Worm (Caenorhabditis elegans) whole organism, young adult: ENCODE results near the gene idpb-1.

Source experiments
- B0035.1 ChIP-seq: sonication (generic microtip); optimal IDR thresholded peaks from 2 replicates; lab custom pipeline; 2016; ENCODE audit warnings: missing genetic modification characterization, mild to moderate bottlenecking, missing compliant biosample characterization, missing genotype, missing genetic modification reagents
- B0261.1 ChIP-seq: sonication (generic microtip); optimal IDR thresholded peaks from 2 replicates; lab custom pipeline; 2016; ENCODE audit warnings: mild to moderate bottlenecking, missing genetic modification characterization, moderate library complexity, missing compliant biosample characterization
- F23B12.7 ChIP-seq: sonication (generic microtip); optimal IDR thresholded peaks from 2 replicates; lab custom pipeline; 2017; ENCODE audit warnings: missing genetic modification characterization, mild to moderate bottlenecking, missing compliant biosample characterization, antibody characterized with exemption, moderate library complexity; ENCODE audit not compliant: insufficient read depth
- F39B2.1 ChIP-seq: fragments of 200-800 bp; sonication (Bioruptor generic); IDR thresholded peaks from 2 replicates; pipeline ENCODE4 v1.3.6; 2022; ENCODE audit warnings: missing genetic modification reagents, missing genetic modification characterization, missing compliant biosample characterization
- F57C9.4 ChIP-seq: sonication (generic microtip); optimal IDR thresholded peaks from 2 replicates; lab custom pipeline; 2017; ENCODE audit warnings: mild to moderate bottlenecking, missing genetic modification characterization, missing compliant biosample characterization
- K11D2.4 ChIP-seq: fragments of 200-800 bp; sonication (Bioruptor generic); IDR thresholded peaks from 2 replicates; pipeline ENCODE4 v1.3.6; 2022; ENCODE audit warnings: missing genetic modification reagents, missing genetic modification characterization, missing compliant biosample characterization
- T07F8.4 ChIP-seq: sonication (generic microtip); optimal IDR thresholded peaks from 2 replicates; lab custom pipeline; 2016; ENCODE audit warnings: mild to moderate bottlenecking, missing genetic modification characterization, moderate library complexity, missing compliant biosample characterization
- T26A5.8 ChIP-seq: sonication (generic microtip); optimal IDR thresholded peaks from 2 replicates; lab custom pipeline; 2016; ENCODE audit warnings: missing genetic modification characterization, missing compliant biosample characterization
- Y53G8AR.9 ChIP-seq: fragments of 200-800 bp; sonication (Bioruptor generic); conservative IDR thresholded peaks from 2 replicates; pipeline ENCODE4 v1.3.6; 2022; ENCODE audit warnings: missing genetic modification reagents, missing genetic modification characterization, missing compliant biosample characterization
- Y56A3A.18 ChIP-seq: fragments of 200-800 bp; sonication (Bioruptor generic); IDR thresholded peaks from 2 replicates; pipeline ENCODE4 v1.3.6; 2022; ENCODE audit warnings: missing genetic modification reagents, missing genetic modification characterization, missing compliant biosample characterization
- ama-1 ChIP-seq, 3 experiments: fragments of 150-350 bp in 1 of 3; sonication (generic microtip) in 2 of 3; optimal IDR thresholded peaks; 2 replicates each; lab custom pipeline; 2014 to 2018; ENCODE audit warnings: missing biosample characterization in 2 of 3, missing genetic modification characterization in 2 of 3, missing genetic modification reagents in 2 of 3
- aptf-3 ChIP-seq: fragments of 200-800 bp; sonication (Bioruptor generic); IDR thresholded peaks from 2 replicates; pipeline ENCODE4 v1.3.6; 2022; ENCODE audit warnings: missing genetic modification characterization, missing compliant biosample characterization
- attf-3 ChIP-seq: fragments of 200-800 bp; sonication (Bioruptor generic); conservative IDR thresholded peaks from 2 replicates; pipeline ENCODE4 v1.3.6; 2022; ENCODE audit warnings: missing genetic modification reagents, missing genetic modification characterization, missing compliant biosample characterization
- cebp-2 ChIP-seq: fragments of 200-800 bp; sonication (Bioruptor generic); IDR thresholded peaks from 2 replicates; pipeline ENCODE4 v1.3.6; 2022; ENCODE audit warnings: missing genetic modification characterization, missing compliant biosample characterization
- ceh-79 ChIP-seq: sonication (generic microtip); optimal IDR thresholded peaks from 2 replicates; lab custom pipeline; 2017; ENCODE audit warnings: mild to moderate bottlenecking, missing genetic modification characterization, missing compliant biosample characterization
- ceh-91 ChIP-seq: fragments of 200-800 bp; sonication (Bioruptor generic); IDR thresholded peaks from 2 replicates; pipeline ENCODE4 v1.3.6; 2022; ENCODE audit warnings: missing genetic modification reagents, missing genetic modification characterization, missing compliant biosample characterization
- dox-1 ChIP-seq: fragments of 200-800 bp; sonication (Bioruptor generic); IDR thresholded peaks from 2 replicates; pipeline ENCODE4 v1.3.6; 2022; ENCODE audit warnings: missing genetic modification reagents, missing genetic modification characterization, missing compliant biosample characterization
- dpff-1 ChIP-seq: sonication (generic microtip); optimal IDR thresholded peaks from 2 replicates; lab custom pipeline; 2017; ENCODE audit warnings: mild to moderate bottlenecking, missing genetic modification characterization, missing compliant biosample characterization
- dpl-1 ChIP-seq: fragments of 150-350 bp; optimal IDR thresholded peaks from 2 replicates; lab custom pipeline; 2014; ENCODE audit warnings: missing biosample characterization, missing genetic modification reagents, missing genetic modification characterization
- efl-1 ChIP-seq: fragments of 150-350 bp; optimal IDR thresholded peaks from 2 replicates; lab custom pipeline; 2014; ENCODE audit warnings: missing biosample characterization, missing genetic modification reagents, missing genetic modification characterization
- egl-44 ChIP-seq: fragments of 200-800 bp; sonication (Bioruptor generic); IDR thresholded peaks from 2 replicates; pipeline ENCODE4 v1.3.6; 2022; ENCODE audit warnings: missing genetic modification reagents, missing genetic modification characterization, missing compliant biosample characterization
- hmg-1.2 ChIP-seq: fragments of 200-800 bp; sonication (Bioruptor generic); IDR thresholded peaks from 2 replicates; pipeline ENCODE4 v1.3.6; 2022; ENCODE audit warnings: missing genetic modification reagents, missing genetic modification characterization, missing compliant biosample characterization
- hmg-20 ChIP-seq: fragments of 200-800 bp; sonication (Bioruptor generic); IDR thresholded peaks from 2 replicates; pipeline ENCODE4 v1.3.6; 2022; ENCODE audit warnings: missing genetic modification reagents, missing genetic modification characterization, missing compliant biosample characterization
- hsf-1 ChIP-seq: fragments of 200-800 bp; sonication (Bioruptor generic); IDR thresholded peaks from 2 replicates; pipeline ENCODE4 v1.3.6; 2022; ENCODE audit warnings: missing genetic modification reagents, missing genetic modification characterization, missing compliant biosample characterization
- let-607 ChIP-seq, 2 experiments: fragments of 200-800 bp in 1 of 2; sonication (Bioruptor generic) in 1 of 2; sonication (generic microtip) in 1 of 2; optimal IDR thresholded peaks; 2 replicates each; lab custom pipeline; 2016 to 2018; ENCODE audit warnings: mild to moderate bottlenecking in 2 of 2, missing compliant biosample characterization in 2 of 2, missing genetic modification characterization in 2 of 2, moderate library complexity in 2 of 2, missing genotype in 1 of 2
- lin-40 ChIP-seq: sonication (generic microtip); optimal IDR thresholded peaks from 2 replicates; lab custom pipeline; 2016; ENCODE audit warnings: missing genetic modification characterization, mild to moderate bottlenecking, missing compliant biosample characterization, missing genotype, missing genetic modification reagents
- lin-54 ChIP-seq: fragments of 200-800 bp; sonication (Bioruptor generic); optimal IDR thresholded peaks from 2 replicates; lab custom pipeline; 2018; ENCODE audit warnings: mild to moderate bottlenecking, missing genetic modification characterization, missing compliant biosample characterization
- lsl-1 ChIP-seq: fragments of 200-800 bp; sonication (Bioruptor generic); optimal IDR thresholded peaks from 2 replicates; lab custom pipeline; 2018; ENCODE audit warnings: mild to moderate bottlenecking, missing genetic modification characterization, moderate library complexity, missing compliant biosample characterization
- madf-10 ChIP-seq: sonication (generic microtip); optimal IDR thresholded peaks from 2 replicates; lab custom pipeline; 2016; ENCODE audit warnings: mild to moderate bottlenecking, missing genetic modification characterization, missing compliant biosample characterization
- madf-3 ChIP-seq: fragments of 200-800 bp; sonication (Bioruptor generic); IDR thresholded peaks from 2 replicates; pipeline ENCODE4 v1.3.6; 2022; ENCODE audit warnings: missing genetic modification reagents, missing genetic modification characterization, missing compliant biosample characterization
- madf-6 ChIP-seq: fragments of 200-800 bp; sonication (Bioruptor generic); IDR thresholded peaks from 2 replicates; pipeline ENCODE4 v1.3.6; 2022; ENCODE audit warnings: missing genetic modification reagents, missing genetic modification characterization, missing compliant biosample characterization
- mcd-1 ChIP-seq: fragments of 200-800 bp; sonication (Bioruptor generic); IDR thresholded peaks from 2 replicates; pipeline ENCODE4 v1.3.6; 2022; ENCODE audit warnings: missing genetic modification reagents, missing genetic modification characterization, missing compliant biosample characterization
- mes-4 ChIP-seq: sonication (generic microtip); optimal IDR thresholded peaks from 2 replicates; lab custom pipeline; 2016; ENCODE audit warnings: missing genotype, missing genetic modification characterization, missing compliant biosample characterization
- mxl-1 ChIP-seq: sonication (generic microtip); optimal IDR thresholded peaks from 2 replicates; lab custom pipeline; 2016; ENCODE audit warnings: missing genetic modification characterization, missing compliant biosample characterization
- nfya-1 ChIP-seq: sonication (generic microtip); optimal IDR thresholded peaks from 2 replicates; lab custom pipeline; 2017; ENCODE audit warnings: antibody characterized with exemption, missing compliant biosample characterization, missing genetic modification characterization, borderline replicate concordance; ENCODE audit not compliant: insufficient read depth
- pha-4 ChIP-seq: fragments of 150-350 bp; sonication (generic microtip); optimal IDR thresholded peaks from 2 replicates; lab custom pipeline; 2014; ENCODE audit warnings: missing biosample characterization, missing genetic modification reagents, missing genetic modification characterization
- rec-8 ChIP-seq, 2 experiments: sonication (generic microtip); optimal IDR thresholded peaks; 2 replicates each; lab custom pipeline; 2016; ENCODE audit warnings: mild to moderate bottlenecking in 2 of 2, missing genetic modification characterization in 2 of 2, missing genetic modification reagents in 2 of 2, missing genotype in 2 of 2, missing biosample characterization in 1 of 2, missing compliant biosample characterization in 1 of 2, moderate library complexity in 1 of 2
- rpc-1 ChIP-seq, 2 experiments: fragments of 150-350 bp in 1 of 2; sonication (generic microtip) in 1 of 2; optimal IDR thresholded peaks; 2 replicates each; lab custom pipeline; 2014 to 2018; ENCODE audit warnings: missing biosample characterization in 1 of 2, missing genetic modification characterization in 1 of 2, missing genetic modification reagents in 1 of 2, missing genotype in 1 of 2
- sdz-38 ChIP-seq: sonication (generic microtip); optimal IDR thresholded peaks from 2 replicates; lab custom pipeline; 2016; ENCODE audit warnings: missing genotype, missing genetic modification characterization, missing compliant biosample characterization
- snpc-1.3 ChIP-seq: sonication (generic microtip); optimal IDR thresholded peaks from 2 replicates; lab custom pipeline; 2017; ENCODE audit warnings: missing genetic modification characterization, mild to moderate bottlenecking, missing compliant biosample characterization, antibody characterized with exemption, moderate library complexity, missing genotype, missing genetic modification reagents; ENCODE audit not compliant: insufficient read depth
- snpc-4 ChIP-seq, 5 experiments: fragments of 150-350 bp in 1 of 5; sonication (generic microtip) in 4 of 5; optimal IDR thresholded peaks; 2 replicates each; lab custom pipeline; 2014 to 2018; ENCODE audit warnings: missing genetic modification characterization in 5 of 5, missing biosample characterization in 3 of 5, antibody characterized with exemption in 2 of 5, mild to moderate bottlenecking in 2 of 5, missing compliant biosample characterization in 2 of 5, missing genotype in 2 of 5, moderate library complexity in 2 of 5, missing genetic modification reagents in 1 of 5
- tbp1 ChIP-seq: fragments of 200-800 bp; sonication (Bioruptor generic); optimal IDR thresholded peaks from 2 replicates; lab custom pipeline; 2018; ENCODE audit warnings: mild to moderate bottlenecking, missing genetic modification characterization, missing compliant biosample characterization
- tlf-1 ChIP-seq: fragments of 200-800 bp; sonication (Bioruptor generic); optimal IDR thresholded peaks from 2 replicates; lab custom pipeline; 2018; ENCODE audit warnings: mild to moderate bottlenecking, missing genetic modification characterization, missing compliant biosample characterization
- ztf-25 ChIP-seq: fragments of 200-800 bp; sonication (Bioruptor generic); IDR thresholded peaks from 2 replicates; pipeline ENCODE4 v1.3.6; 2022; ENCODE audit warnings: missing genetic modification reagents, missing genetic modification characterization, missing compliant biosample characterization

idpb-1 gene

DNA sequence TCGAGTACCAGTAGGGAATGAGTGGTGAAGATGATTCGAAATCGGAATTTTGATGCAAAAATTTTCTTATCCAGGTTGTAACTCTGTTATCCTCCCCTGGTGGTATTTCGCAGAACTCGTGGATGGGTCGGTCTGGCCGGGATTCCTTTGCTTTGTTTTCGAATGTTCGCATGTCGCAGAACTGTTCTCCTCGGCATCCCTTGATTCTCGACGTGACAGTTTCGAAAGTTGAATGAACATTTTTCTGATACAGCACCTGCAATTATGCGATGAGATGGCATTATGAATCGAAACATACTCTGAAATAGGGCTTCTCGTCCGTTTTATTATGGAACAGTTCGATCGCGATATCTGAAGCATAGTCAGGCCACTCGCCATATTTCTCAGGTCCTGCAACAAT is 45.5 kb upstream of the idpb-1 start (continued):
- TF ChIP-seq ama-1 (optimal IDR thresholded peaks at IDR 0.05; lab: Kevin White, UChicago) (no peak), ama-1 (GFP tag; optimal IDR thresholded peaks at IDR 0.05; lab: Kevin White, UChicago) (no peak), K11D2.4 (0 out of 2 replicates have a peak, but pooled peaks have one; percentile 40), tlf-1 (GFP tag; lab: Kevin White, UChicago) (peak; percentile 10), snpc-1.3 (tag; lab: Kevin White, UChicago) (no peak), madf-6 (GFP tag; lab: Robert Waterston, UW) (peak; percentile 53), hsf-1 (GFP tag; lab: Robert Waterston, UW) (peak; percentile 65; the same call in 1 of the 2 replicates), mcd-1 (GFP tag; lab: Robert Waterston, UW) (peak; percentile 57), F39B2.1 (GFP tag; lab: Robert Waterston, UW) (no peak), efl-1 (peak; percentile 9), lin-54 (GFP tag; lab: Kevin White, UChicago) (peak; percentile 35), rpc-1 (optimal IDR thresholded peaks at IDR 0.05; lab: Kevin White, UChicago) (no peak), rpc-1 (tag; optimal IDR thresholded peaks at IDR 0.05; lab: Kevin White, UChicago) (no peak)
- TF ChIP-seq, all 124 proteins: peak for 23

DNA sequence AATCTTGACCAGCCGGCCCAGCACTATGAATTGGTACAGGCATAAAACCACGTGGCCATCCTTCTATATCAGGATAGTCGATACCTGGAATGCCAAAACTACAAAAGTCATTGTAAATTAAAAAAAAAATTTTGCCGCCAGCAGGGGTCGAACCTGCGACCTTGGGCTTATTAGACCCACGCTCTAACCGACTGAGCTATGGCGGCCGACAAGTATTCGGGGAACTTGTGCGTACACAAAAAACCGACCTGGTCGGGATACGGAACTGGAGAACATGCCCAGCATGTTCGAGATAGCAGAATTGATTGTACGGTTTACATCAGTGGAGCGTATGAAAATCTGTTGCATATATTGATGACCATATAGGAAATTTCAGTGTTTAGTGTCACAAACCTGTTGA is 44.5 kb upstream of the idpb-1 start:
- TF ChIP-seq mxl-1 (tag; lab: Kevin White, UChicago), result peak; percentile 7
- TF ChIP-seq pha-4, result no peak
- peak; percentile 19 for TF ChIP-seq ceh-79 (tag; lab: Kevin White, UChicago)
- TF ChIP-seq lsl-1 (GFP tag; lab: Kevin White, UChicago), result peak; percentile 69
- 0 out of 2 replicates have a peak, but pooled peaks have one; percentile 16 for TF ChIP-seq egl-44
- no peak for TF ChIP-seq nfya-1
- peak in 1 of 2 experiments; percentile 38 for TF ChIP-seq let-607 (tag; optimal IDR thresholded peaks at IDR 0.05; lab: Kevin White, UChicago)
- TF ChIP-seq aptf-3 (GFP tag; lab: Robert Waterston, UW), result peak; percentile 86; the same call in 1 of the 2 replicates
- TF ChIP-seq dpff-1 (tag; lab: Kevin White, UChicago), result no peak
- peak; percentile 15 for TF ChIP-seq mes-4
- peak; percentile 18 for TF ChIP-seq snpc-1.3 (tag; lab: Kevin White, UChicago)
- no peak for TF ChIP-seq F57C9.4 (tag; lab: Kevin White, UChicago)
- peak; percentile 98 for TF ChIP-seq snpc-4 (GFP tag; optimal IDR thresholded peaks at IDR 0.05; lab: Kevin White, UChicago)
- TF ChIP-seq snpc-4 (tag; optimal IDR thresholded peaks at IDR 0.05; lab: Kevin White, UChicago), result peak; percentile 99
- TF ChIP-seq madf-10 (tag; lab: Kevin White, UChicago), result peak; percentile 40
- TF ChIP-seq hmg-20 (GFP tag; lab: Robert Waterston, UW), result peak; percentile 53; the same call in 1 of the 2 replicates
- TF ChIP-seq T07F8.4 (tag; lab: Kevin White, UChicago), result peak; percentile 17
- peak; percentile 74 for TF ChIP-seq hmg-1.2
- TF ChIP-seq rec-8 (tag; optimal IDR thresholded peaks at IDR 0.05; lab: Kevin White, UChicago), result peak; percentile 34 to 66
- no peak for TF ChIP-seq dpl-1
- TF ChIP-seq madf-3 (GFP tag; lab: Robert Waterston, UW), result peak; percentile 73
- peak; percentile 99 for TF ChIP-seq tbp1 (GFP tag; lab: Kevin White, UChicago)
- peak; percentile 89 for TF ChIP-seq Y56A3A.18
- TF ChIP-seq dox-1, result peak; percentile 89
- peak; percentile 41 for TF ChIP-seq B0035.1 (tag; lab: Kevin White, UChicago)
- peak; percentile 89 for TF ChIP-seq mcd-1 (GFP tag; lab: Robert Waterston, UW)
- TF ChIP-seq sdz-38, result no peak
- no peak for TF ChIP-seq lin-40 (tag; lab: Kevin White, UChicago)
- TF ChIP-seq attf-3 (GFP tag; lab: Robert Waterston, UW), result 0 out of 2 replicates have a peak, but pooled peaks have one; percentile 48
- no peak for TF ChIP-seq cebp-2 (GFP tag; lab: Robert Waterston, UW)
- TF ChIP-seq F23B12.7 (tag; lab: Kevin White, UChicago), result peak; percentile 35
- TF ChIP-seq ceh-91 (GFP tag; lab: Robert Waterston, UW), result peak; percentile 55; the same call in 1 of the 2 replicates
- no peak for TF ChIP-seq ztf-25 (GFP tag; lab: Robert Waterston, UW)
- TF ChIP-seq tlf-1 (GFP tag; lab: Kevin White, UChicago), result peak; percentile 43
- TF ChIP-seq Y53G8AR.9 (GFP tag; lab: Robert Waterston, UW), result peak; percentile 88
- TF ChIP-seq B0261.1, result peak; percentile 92
- no peak for TF ChIP-seq T26A5.8 (tag; lab: Kevin White, UChicago)
